Fruit fly (Drosophila melanogaster) whole organism, embryonic: ENCODE data around the gene Cont.

Source experiments
- Abd-B ChIP-seq: fragments of 200-800 bp; sonication (Bioruptor generic); optimal IDR thresholded peaks from 2 replicates; lab custom pipeline; 2018; ENCODE audit warnings: missing biosample characterization, mild to moderate bottlenecking, missing genetic modification characterization, moderate library complexity
- Blimp-1 ChIP-seq: fragments of 200-800 bp; sonication (Bioruptor generic); optimal IDR thresholded peaks from 3 replicates; lab custom pipeline; 2018; ENCODE audit warnings: missing biosample characterization, missing genetic modification characterization, mild to moderate bottlenecking, moderate library complexity, missing genetic modification reagents
- CG10321 ChIP-seq: fragments of 200-800 bp; sonication (Bioruptor generic); IDR thresholded peaks from 2 replicates; pipeline ENCODE4 v1.3.6; 2022; ENCODE audit warnings: missing biosample characterization, missing genetic modification characterization
- CG10462 ChIP-seq: fragments of 200-800 bp; sonication (Bioruptor generic); optimal IDR thresholded peaks from 2 replicates; lab custom pipeline; 2016; ENCODE audit warnings: missing biosample characterization, missing genetic modification characterization
- CG10654 ChIP-seq: fragments of 200-800 bp; sonication (Bioruptor generic); optimal IDR thresholded peaks from 2 replicates; lab custom pipeline; 2016; ENCODE audit warnings: missing biosample characterization, missing genetic modification characterization
- CG11560 ChIP-seq: fragments of 200-800 bp; sonication (Bioruptor generic); IDR thresholded peaks from 3 replicates; pipeline ENCODE4 v1.3.6; 2022; ENCODE audit warnings: missing biosample characterization, missing genetic modification characterization
- CG12104 ChIP-seq: fragments of 200-800 bp; sonication (Bioruptor generic); optimal IDR thresholded peaks from 3 replicates; lab custom pipeline; 2016; ENCODE audit warnings: missing biosample characterization, missing genetic modification characterization
- CG12236 ChIP-seq: fragments of 200-800 bp; sonication (Bioruptor generic); optimal IDR thresholded peaks from 2 replicates; lab custom pipeline; 2016; ENCODE audit warnings: missing biosample characterization, missing genetic modification characterization
- CG1233 ChIP-seq: fragments of 200-800 bp; sonication (Bioruptor generic); optimal IDR thresholded peaks from 4 replicates; lab custom pipeline; 2018; ENCODE audit warnings: missing biosample characterization, mild to moderate bottlenecking, missing genetic modification characterization
- CG15269 ChIP-seq: fragments of 200-800 bp; sonication (Bioruptor generic); optimal IDR thresholded peaks from 2 replicates; lab custom pipeline; 2018; ENCODE audit warnings: missing biosample characterization, mild to moderate bottlenecking, missing genetic modification characterization, moderate library complexity
- CG1529 ChIP-seq: fragments of 200-800 bp; sonication (Bioruptor generic); optimal IDR thresholded peaks from 3 replicates; lab custom pipeline; 2018; ENCODE audit warnings: missing biosample characterization, missing genetic modification characterization
- CG17186 ChIP-seq: fragments of 200-800 bp; sonication (Bioruptor generic); optimal IDR thresholded peaks from 3 replicates; lab custom pipeline; 2017; ENCODE audit warnings: missing biosample characterization, missing genetic modification reagents, missing genetic modification characterization
- CG30403 ChIP-seq: fragments of 200-800 bp; sonication (Bioruptor generic); optimal IDR thresholded peaks from 3 replicates; lab custom pipeline; 2016; ENCODE audit warnings: missing biosample characterization, missing genetic modification characterization
- CG31365 ChIP-seq: fragments of 200-800 bp; sonication (Bioruptor generic); optimal IDR thresholded peaks from 2 replicates; lab custom pipeline; 2018; ENCODE audit warnings: missing biosample characterization, mild to moderate bottlenecking, missing genetic modification characterization
- CG4282 ChIP-seq: fragments of 200-800 bp; sonication (Bioruptor generic); optimal IDR thresholded peaks from 2 replicates; lab custom pipeline; 2016; ENCODE audit warnings: missing biosample characterization, missing genetic modification characterization
- CG7271 ChIP-seq: fragments of 200-800 bp; sonication (Bioruptor generic); optimal IDR thresholded peaks from 2 replicates; lab custom pipeline; 2018; ENCODE audit warnings: missing biosample characterization, mild to moderate bottlenecking, missing genetic modification characterization, moderate library complexity
- CG7556 ChIP-seq: fragments of 200-800 bp; sonication (Bioruptor generic); optimal IDR thresholded peaks from 2 replicates; lab custom pipeline; 2017; ENCODE audit warnings: missing biosample characterization, mild to moderate bottlenecking, missing genetic modification characterization
- CG7745 ChIP-seq: fragments of 200-800 bp; sonication (Bioruptor generic); optimal IDR thresholded peaks from 2 replicates; lab custom pipeline; 2018; ENCODE audit warnings: missing biosample characterization, mild to moderate bottlenecking, missing genetic modification characterization, moderate library complexity
- CG9817 ChIP-seq: fragments of 200-800 bp; sonication (Bioruptor generic); optimal IDR thresholded peaks from 2 replicates; lab custom pipeline; 2018; ENCODE audit warnings: missing biosample characterization, mild to moderate bottlenecking, missing genetic modification characterization, moderate library complexity
- Camta ChIP-seq: fragments of 200-800 bp; sonication (Bioruptor generic); optimal IDR thresholded peaks from 2 replicates; lab custom pipeline; 2016; ENCODE audit warnings: missing biosample characterization, missing genetic modification characterization
- CkIIα-i1 ChIP-seq: fragments of 200-800 bp; sonication (Bioruptor generic); IDR thresholded peaks from 2 replicates; pipeline ENCODE4 v1.3.6; 2022; ENCODE audit warnings: missing biosample characterization, missing genetic modification characterization
- Doc2 ChIP-seq: fragments of 200-800 bp; sonication (Bioruptor generic); IDR thresholded peaks from 2 replicates; pipeline ENCODE4 v1.3.6; 2022; ENCODE audit warnings: missing biosample characterization, missing genetic modification characterization
- E2f1 ChIP-seq: fragments of 200-800 bp; sonication (Bioruptor generic); IDR thresholded peaks from 2 replicates; pipeline ENCODE4 v1.3.6; 2022; ENCODE audit warnings: missing biosample characterization, missing genetic modification characterization
- E2f2 ChIP-seq: fragments of 200-800 bp; sonication (Bioruptor generic); IDR thresholded peaks from 2 replicates; pipeline ENCODE4 v1.3.6; 2022; ENCODE audit warnings: missing biosample characterization, missing genetic modification characterization
- HLH4C ChIP-seq: fragments of 200-800 bp; sonication (Bioruptor generic); IDR thresholded peaks from 3 replicates; pipeline ENCODE4 v1.3.6; 2022; ENCODE audit warnings: missing biosample characterization, missing genetic modification characterization; ENCODE audit not compliant: partially characterized antibody
- HmgD ChIP-seq: fragments of 200-800 bp; sonication (Bioruptor generic); optimal IDR thresholded peaks from 3 replicates; lab custom pipeline; 2016; ENCODE audit warnings: missing biosample characterization, missing genetic modification characterization
- HmgZ ChIP-seq: fragments of 200-800 bp; sonication (Bioruptor generic); optimal IDR thresholded peaks from 2 replicates; lab custom pipeline; 2018; ENCODE audit warnings: missing biosample characterization, mild to moderate bottlenecking, missing genetic modification characterization
- Nf-YC ChIP-seq: fragments of 200-800 bp; optimal IDR thresholded peaks from 3 replicates; lab custom pipeline; 2019; ENCODE audit warnings: missing biosample characterization, mild to moderate bottlenecking, missing genetic modification characterization, moderate library complexity
- Poxn ChIP-seq: fragments of 200-800 bp; sonication (Bioruptor generic); IDR thresholded peaks from 2 replicates; pipeline ENCODE4 v1.3.6; 2022; ENCODE audit warnings: missing biosample characterization, missing genetic modification characterization
- ab ChIP-seq: fragments of 200-800 bp; sonication (Bioruptor generic); optimal IDR thresholded peaks from 2 replicates; lab custom pipeline; 2016; ENCODE audit warnings: missing biosample characterization, missing genetic modification characterization
- chif ChIP-seq, 2 experiments: fragments of 200-800 bp; sonication (Bioruptor generic); optimal IDR thresholded peaks; 3 replicates each; lab custom pipeline; 2016; ENCODE audit warnings: missing biosample characterization in 2 of 2, missing genetic modification characterization in 2 of 2
- croc ChIP-seq: fragments of 200-800 bp; sonication (Bioruptor generic); conservative IDR thresholded peaks from 3 replicates; pipeline ENCODE4 v1.3.6; 2022; ENCODE audit warnings: missing biosample characterization, missing genetic modification characterization
- dati ChIP-seq: fragments of 200-800 bp; sonication (Bioruptor generic); IDR thresholded peaks from 2 replicates; pipeline ENCODE4 v1.3.6; 2022; ENCODE audit warnings: missing biosample characterization, missing genetic modification characterization
- dpn ChIP-seq, 2 experiments: fragments of 200-800 bp; sonication (Bioruptor generic); optimal IDR thresholded peaks; 3 replicates each; lab custom pipeline; 2016; ENCODE audit warnings: missing biosample characterization in 2 of 2, missing genetic modification characterization in 2 of 2
- eyg ChIP-seq: fragments of 200-800 bp; sonication (Bioruptor generic); optimal IDR thresholded peaks from 3 replicates; lab custom pipeline; 2016; ENCODE audit warnings: missing biosample characterization, missing genetic modification characterization
- fu2 ChIP-seq: fragments of 200-800 bp; sonication (Bioruptor generic); optimal IDR thresholded peaks from 2 replicates; lab custom pipeline; 2016; ENCODE audit warnings: missing biosample characterization, missing genetic modification characterization
- lola ChIP-seq, 3 experiments: fragments of >200 bp in 2 of 3; fragments of 200-800 bp in 1 of 3; sonication (Bioruptor generic) in 1 of 3; optimal IDR thresholded peaks; 2 replicates each; lab custom pipeline; 2017 to 2019; ENCODE audit warnings: missing biosample characterization in 3 of 3, missing genetic modification characterization in 3 of 3, mild to moderate bottlenecking in 1 of 3, moderate library complexity in 1 of 3
- nerfin-1 ChIP-seq: fragments of 200-800 bp; sonication (Bioruptor generic); optimal IDR thresholded peaks from 3 replicates; lab custom pipeline; 2019; ENCODE audit warnings: missing biosample characterization, mild to moderate bottlenecking, missing genetic modification characterization, moderate library complexity
- oc ChIP-seq: fragments of 200-800 bp; sonication (Bioruptor generic); optimal IDR thresholded peaks from 2 replicates; lab custom pipeline; 2018; ENCODE audit warnings: missing biosample characterization, mild to moderate bottlenecking, missing genetic modification characterization, moderate library complexity
- otp ChIP-seq: fragments of 200-800 bp; sonication (Bioruptor generic); IDR thresholded peaks from 3 replicates; pipeline ENCODE4, ENCODE4 v1.3.6; 2022; ENCODE audit warnings: missing biosample characterization, missing genetic modification characterization
- p53 ChIP-seq: fragments of 200-800 bp; sonication (Bioruptor generic); optimal IDR thresholded peaks from 2 replicates; lab custom pipeline; 2016; ENCODE audit warnings: missing biosample characterization, missing genetic modification characterization
- pnt ChIP-seq: fragments of 200-800 bp; sonication (Bioruptor generic); optimal IDR thresholded peaks from 3 replicates; lab custom pipeline; 2016; ENCODE audit warnings: missing biosample characterization, missing genetic modification characterization
- scrt ChIP-seq: fragments of 200-800 bp; sonication (Bioruptor generic); optimal IDR thresholded peaks from 2 replicates; lab custom pipeline; 2018; ENCODE audit warnings: missing biosample characterization, mild to moderate bottlenecking, missing genetic modification characterization, moderate library complexity
- sens ChIP-seq: fragments of 200-800 bp; sonication (Bioruptor generic); peaks from one replicate; lab custom pipeline; 2016; ENCODE audit warnings: missing biosample characterization, missing genetic modification characterization
- sim ChIP-seq: fragments of 200-800 bp; sonication (Bioruptor generic); IDR thresholded peaks from 2 replicates; pipeline ENCODE4 v1.3.6; 2022; ENCODE audit warnings: missing biosample characterization, missing genetic modification characterization
- sr ChIP-seq: fragments of 200-800 bp; sonication (Bioruptor generic); IDR thresholded peaks from 3 replicates; pipeline ENCODE4 v1.3.6; 2022; ENCODE audit warnings: missing biosample characterization, missing genetic modification characterization
- sug ChIP-seq: fragments of 200-800 bp; optimal IDR thresholded peaks from 2 replicates; lab custom pipeline; 2019; ENCODE audit warnings: missing biosample characterization, mild to moderate bottlenecking, missing genetic modification characterization, moderate library complexity
- tna ChIP-seq: fragments of 200-800 bp; sonication (Bioruptor generic); IDR thresholded peaks from 2 replicates; pipeline ENCODE4 v1.3.6; 2022; ENCODE audit warnings: missing biosample characterization, missing genetic modification characterization; ENCODE audit not compliant: partially characterized antibody

Cont gene

dm6 chr3R:4378363-4379354 is 2.4 kb upstream of the Cont start, which contains the start of gene Sfxn1-3 (continued):
- no peak for TF ChIP-seq CG10654
- peak; percentile 11 for TF ChIP-seq CG10462
- TF ChIP-seq CG12104 (GFP tag; lab: Kevin White, UChicago): no peak
- no peak for TF ChIP-seq CG7745 (tag; lab: Kevin White, UChicago)
- TF ChIP-seq CG12236 (GFP tag; lab: Kevin White, UChicago): no peak
- peak; percentile 34; the same call in 1 of the 2 replicates for TF ChIP-seq tna (GFP tag; lab: Robert Waterston, UW)
- TF ChIP-seq CG7556: peak; percentile 19
- TF ChIP-seq CG7271 (tag; lab: Kevin White, UChicago): no peak
- TF ChIP-seq fu2 (GFP tag; lab: Kevin White, UChicago): no peak
- TF ChIP-seq CG1233 (GFP tag; lab: Kevin White, UChicago): peak; percentile 23
- TF ChIP-seq Blimp-1 (GFP tag; lab: Kevin White, UChicago): no peak
- TF ChIP-seq Abd-B (GFP tag; lab: Kevin White, UChicago): no peak
- TF ChIP-seq eyg: peak; percentile 37
- TF ChIP-seq dati (GFP tag; lab: Robert Waterston, UW): no peak
- no peak for TF ChIP-seq nerfin-1 (tag; lab: Kevin White, UChicago)
- peak; percentile 56 for TF ChIP-seq Nf-YC (tag; lab: Kevin White, UChicago)
- TF ChIP-seq E2f1 (GFP tag; lab: Robert Waterston, UW): no peak; the same call in 1 of the 2 replicates
- TF ChIP-seq sug (tag; lab: Kevin White, UChicago): peak; percentile 72
- peak; percentile 72 for TF ChIP-seq scrt (GFP tag; lab: Kevin White, UChicago)
- peak; percentile 80 for TF ChIP-seq sens (GFP tag; lab: Kevin White, UChicago)
- TF ChIP-seq chif (GFP tag; optimal IDR thresholded peaks at IDR 0.05; lab: Kevin White, UChicago): no peak
- no peak for TF ChIP-seq CG9817 (tag; lab: Kevin White, UChicago)
- TF ChIP-seq CG11560 (tag; lab: Robert Waterston, UW): no peak
- no peak for TF ChIP-seq p53 (GFP tag; lab: Kevin White, UChicago)
- no peak; the same call in 1 of the 3 replicates for TF ChIP-seq otp (GFP tag; lab: Robert Waterston, UW)
- TF ChIP-seq Camta (GFP tag; lab: Kevin White, UChicago): no peak
- 0 out of 3 replicates have a peak, but pooled peaks have one; percentile 41 for TF ChIP-seq HLH4C (GFP tag; lab: Robert Waterston, UW)
- peak; percentile 68 for TF ChIP-seq oc (tag; lab: Kevin White, UChicago)
- TF ChIP-seq CG15269: peak; percentile 42
- TF ChIP-seq HmgZ (tag; lab: Kevin White, UChicago): peak; percentile 71
- peak; percentile 26 for TF ChIP-seq ab (GFP tag; lab: Kevin White, UChicago)
- peak; percentile 11 to 45 for TF ChIP-seq dpn (GFP tag; optimal IDR thresholded peaks at IDR 0.05; lab: Kevin White, UChicago)
- peak; percentile 43 for TF ChIP-seq HmgD
- no peak; the same call in 1 of the 2 replicates for TF ChIP-seq CkIIα-i1 (GFP tag; lab: Robert Waterston, UW)
- peak; percentile 38 for TF ChIP-seq CG4282
- no peak for TF ChIP-seq sim (GFP tag; lab: Robert Waterston, UW)
- peak; percentile 25; the same call in 1 of the 2 replicates for TF ChIP-seq E2f2 (GFP tag; lab: Robert Waterston, UW)
- no peak for TF ChIP-seq Doc2 (GFP tag; lab: Robert Waterston, UW)
- no peak for TF ChIP-seq lola (GFP tag; optimal IDR thresholded peaks at IDR 0.05; lab: Kevin White, UChicago)
- no peak for TF ChIP-seq CG10321
- TF ChIP-seq CG17186 (GFP tag; lab: Kevin White, UChicago): no peak
- TF ChIP-seq CG1529 (GFP tag; lab: Kevin White, UChicago): peak; percentile 31
- TF ChIP-seq sr (GFP tag; lab: Robert Waterston, UW): no peak; the same call in 1 of the 3 replicates
- peak; percentile 11 for TF ChIP-seq CG31365 (tag; lab: Kevin White, UChicago)
- TF ChIP-seq Poxn (GFP tag; lab: Robert Waterston, UW): no peak
- peak; percentile 34 for TF ChIP-seq CG30403 (GFP tag; lab: Kevin White, UChicago)
- peak; percentile 16 for TF ChIP-seq pnt (GFP tag; lab: Kevin White, UChicago)
- TF ChIP-seq croc: no peak
